Worm (Caenorhabditis elegans) whole organism, L1 larva: ENCODE data around the gene T09A5.5.

ENCODE experiments used
- C16A3.4 ChIP-seq: fragments of 150-350 bp; optimal IDR thresholded peaks from 2 replicates; lab custom pipeline; 2014; ENCODE audit warnings: missing biosample characterization, missing genetic modification characterization
- aha-1 ChIP-seq: fragments of 150-350 bp; optimal IDR thresholded peaks from 2 replicates; lab custom pipeline; 2014; ENCODE audit warnings: missing biosample characterization, missing genetic modification characterization
- aly-2 ChIP-seq: fragments of 150-350 bp; optimal IDR thresholded peaks from 2 replicates; lab custom pipeline; 2014; ENCODE audit warnings: missing biosample characterization, missing genetic modification characterization
- ama-1 ChIP-seq: fragments of 150-350 bp; optimal IDR thresholded peaks from 2 replicates; lab custom pipeline; 2014
- ceh-90 ChIP-seq: sonication (generic microtip); optimal IDR thresholded peaks from 2 replicates; lab custom pipeline; 2016; ENCODE audit warnings: missing genetic modification characterization, missing compliant biosample characterization
- ces-1 ChIP-seq: fragments of 150-350 bp; optimal IDR thresholded peaks from 2 replicates; lab custom pipeline; 2014; ENCODE audit warnings: missing biosample characterization, missing genetic modification reagents, missing genetic modification characterization
- efl-1 ChIP-seq, 4 experiments: fragments of 150-350 bp; optimal IDR thresholded peaks in 3 of 4; peaks in 1 of 4; 1 replicate in 1 of 4; 2 replicates in 3 of 4; lab custom pipeline; 2014; ENCODE audit warnings: missing biosample characterization in 2 of 4, missing genetic modification characterization in 2 of 4, missing genetic modification reagents in 2 of 4
- efl-3 ChIP-seq: fragments of 200-800 bp; sonication (Bioruptor generic); optimal IDR thresholded peaks from 2 replicates; lab custom pipeline; 2018; ENCODE audit warnings: mild to moderate bottlenecking, missing genetic modification characterization, missing compliant biosample characterization
- egl-13 ChIP-seq: sonication (generic microtip); optimal IDR thresholded peaks from 2 replicates; lab custom pipeline; 2016; ENCODE audit warnings: missing genotype, missing genetic modification reagents, missing genetic modification characterization, missing compliant biosample characterization
- egl-27 ChIP-seq, 2 experiments: fragments of 150-350 bp in 1 of 2; sonication (generic microtip); optimal IDR thresholded peaks; 3 replicates each; lab custom pipeline; 2017 to 2018; ENCODE audit warnings: missing biosample characterization in 2 of 2, missing genetic modification characterization in 2 of 2, missing genetic modification reagents in 2 of 2
- elt-2 ChIP-seq: sonication (generic microtip); optimal IDR thresholded peaks from 2 replicates; lab custom pipeline; 2016; ENCODE audit warnings: missing genetic modification characterization, mild to moderate bottlenecking, inconsistent platforms, missing compliant biosample characterization, missing genetic modification reagents
- elt-3 ChIP-seq, 6 experiments: fragments of 150-350 bp in 1 of 6; sonication (generic microtip); optimal IDR thresholded peaks; 2 replicates each; lab custom pipeline; 2017 to 2018; ENCODE audit warnings: missing biosample characterization in 6 of 6, missing genetic modification characterization in 6 of 6, inconsistent platforms in 1 of 6
- ets-5 ChIP-seq: fragments of 200-800 bp; sonication (Bioruptor generic); IDR thresholded peaks from 2 replicates; pipeline ENCODE4 v1.3.6; 2022; ENCODE audit warnings: missing genetic modification characterization, missing compliant biosample characterization
- fkh-10 ChIP-seq: sonication (generic microtip); optimal IDR thresholded peaks from 2 replicates; lab custom pipeline; 2017; ENCODE audit warnings: missing biosample characterization, missing genetic modification reagents, missing genetic modification characterization
- fkh-4 ChIP-seq: sonication (generic microtip); optimal IDR thresholded peaks from 2 replicates; lab custom pipeline; 2016; ENCODE audit warnings: missing compliant biosample characterization, missing genetic modification characterization, borderline replicate concordance
- hlh-17 ChIP-seq: fragments of 200-800 bp; sonication (Bioruptor generic); optimal IDR thresholded peaks from 2 replicates; lab custom pipeline; 2018; ENCODE audit warnings: missing genetic modification characterization, mild to moderate bottlenecking, missing compliant biosample characterization, moderate library complexity, borderline replicate concordance
- hpl-2 ChIP-seq: fragments of 150-350 bp; optimal IDR thresholded peaks from 2 replicates; lab custom pipeline; 2014; ENCODE audit warnings: missing biosample characterization, missing genetic modification reagents, missing genetic modification characterization
- irx-1 ChIP-seq: sonication (generic microtip); optimal IDR thresholded peaks from 2 replicates; lab custom pipeline; 2016; ENCODE audit warnings: missing genetic modification characterization, missing compliant biosample characterization
- isw-1 ChIP-seq: fragments of 200-800 bp; sonication (Bioruptor generic); IDR thresholded peaks from 2 replicates; pipeline ENCODE4 v1.3.6; 2022; ENCODE audit warnings: missing genetic modification characterization, missing compliant biosample characterization
- lin-15B ChIP-seq: fragments of 150-350 bp; sonication (generic microtip); optimal IDR thresholded peaks from 3 replicates; lab custom pipeline; 2014; ENCODE audit warnings: missing biosample characterization, missing genetic modification characterization
- lin-35 ChIP-seq, 2 experiments: fragments of 150-350 bp; optimal IDR thresholded peaks; 2 replicates each; lab custom pipeline; 2014; ENCODE audit warnings: missing biosample characterization in 2 of 2, missing genetic modification characterization in 2 of 2, missing genetic modification reagents in 2 of 2
- lir-3 ChIP-seq: sonication (generic microtip); optimal IDR thresholded peaks from 2 replicates; lab custom pipeline; 2016; ENCODE audit warnings: mild to moderate bottlenecking, missing genetic modification characterization, moderate library complexity, missing compliant biosample characterization; ENCODE audit not compliant: poor library complexity
- mab-9 ChIP-seq: fragments of 200-800 bp; sonication (Bioruptor generic); IDR thresholded peaks from 2 replicates; pipeline ENCODE4 v1.3.6; 2022; ENCODE audit warnings: missing genetic modification reagents, missing genetic modification characterization, missing compliant biosample characterization
- mdl-1 ChIP-seq, 2 experiments: fragments of 150-350 bp; optimal IDR thresholded peaks; 2 replicates each; lab custom pipeline; 2014 to 2017; ENCODE audit warnings: missing biosample characterization in 2 of 2, missing genetic modification characterization in 2 of 2, inconsistent platforms in 1 of 2
- mep-1 ChIP-seq: fragments of 150-350 bp; optimal IDR thresholded peaks from 2 replicates; lab custom pipeline; 2014; ENCODE audit warnings: missing biosample characterization, missing genetic modification characterization
- nhr-11 ChIP-seq: fragments of 150-350 bp; optimal IDR thresholded peaks from 2 replicates; lab custom pipeline; 2014; ENCODE audit warnings: missing biosample characterization, missing genetic modification characterization
- nhr-28 ChIP-seq: fragments of 150-350 bp; optimal IDR thresholded peaks from 2 replicates; lab custom pipeline; 2014; ENCODE audit warnings: missing biosample characterization, missing genetic modification characterization
- nhr-71 ChIP-seq: sonication (generic microtip); optimal IDR thresholded peaks from 2 replicates; lab custom pipeline; 2016; ENCODE audit warnings: mild to moderate bottlenecking, missing genetic modification characterization, moderate library complexity, missing compliant biosample characterization
- nhr-90 ChIP-seq: sonication (generic microtip); optimal IDR thresholded peaks from 2 replicates; lab custom pipeline; 2016; ENCODE audit warnings: mild to moderate bottlenecking, missing genetic modification characterization, missing compliant biosample characterization; ENCODE audit not compliant: poor library complexity
- pax-3 ChIP-seq: fragments of 200-800 bp; sonication (Bioruptor generic); optimal IDR thresholded peaks from 2 replicates; lab custom pipeline; 2018; ENCODE audit warnings: mild to moderate bottlenecking, missing genetic modification characterization, moderate library complexity, missing compliant biosample characterization
- rnt-1 ChIP-seq: sonication (generic microtip); optimal IDR thresholded peaks from 2 replicates; lab custom pipeline; 2016; ENCODE audit warnings: mild to moderate bottlenecking, missing genetic modification characterization, moderate library complexity, missing compliant biosample characterization
- snpc-4 ChIP-seq: fragments of 150-350 bp; optimal IDR thresholded peaks from 2 replicates; lab custom pipeline; 2014; ENCODE audit warnings: missing biosample characterization, missing genetic modification characterization
- sup-37 ChIP-seq: fragments of 200-800 bp; sonication (Bioruptor generic); optimal IDR thresholded peaks from 2 replicates; lab custom pipeline; 2018; ENCODE audit warnings: mild to moderate bottlenecking, missing genetic modification characterization, missing compliant biosample characterization
- unc-30 ChIP-seq: sonication (generic microtip); optimal IDR thresholded peaks from 2 replicates; lab custom pipeline; 2017; ENCODE audit warnings: missing biosample characterization, missing genetic modification characterization
- unc-86 ChIP-seq: sonication (generic microtip); optimal IDR thresholded peaks from 2 replicates; lab custom pipeline; 2016; ENCODE audit warnings: missing genetic modification characterization, missing compliant biosample characterization
- vab-15 ChIP-seq: sonication (generic microtip); optimal IDR thresholded peaks from 2 replicates; lab custom pipeline; 2017; ENCODE audit warnings: missing genotype, mild to moderate bottlenecking, missing genetic modification characterization, missing compliant biosample characterization
- xbp-1 ChIP-seq: sonication (generic microtip); optimal IDR thresholded peaks from 2 replicates; lab custom pipeline; 2016; ENCODE audit warnings: missing genetic modification characterization, missing compliant biosample characterization
- zag-1 ChIP-seq: fragments of 150-350 bp; optimal IDR thresholded peaks from 2 replicates; lab custom pipeline; 2014; ENCODE audit warnings: missing biosample characterization, missing genetic modification characterization
- zip-4 ChIP-seq: fragments of 200-800 bp; sonication (Bioruptor generic); optimal IDR thresholded peaks from 2 replicates; lab custom pipeline; 2018; ENCODE audit warnings: mild to moderate bottlenecking, missing genetic modification characterization, moderate library complexity, missing compliant biosample characterization
- ztf-11 ChIP-seq, 2 experiments: sonication (generic microtip); optimal IDR thresholded peaks; 2 replicates each; lab custom pipeline; 2016 to 2017; ENCODE audit warnings: missing genetic modification characterization in 2 of 2, missing biosample characterization in 1 of 2, missing compliant biosample characterization in 1 of 2

T09A5.5 gene

ce11 chrII:7812332-7812731, 41.2 kb downstream of the T09A5.5 start:
- TF ChIP-seq ama-1 (lab: Kevin White, UChicago) (peak; percentile 7), aly-2 (no peak)

ce11 chrII:7810869-7811543, 42.6 kb downstream of the T09A5.5 start, which contains the start of gene cki-1:
Gene cki-1, plus strand, starts transcription at chrII:7811240.
- TF ChIP-seq C16A3.4 (tag; lab: Kevin White, UChicago) = no peak
- no peak for TF ChIP-seq elt-2
- TF ChIP-seq ztf-11 (tag; optimal IDR thresholded peaks at IDR 0.05; lab: Kevin White, UChicago) = peak in 1 of 2 experiments; percentile 22
- no peak for TF ChIP-seq unc-86
- TF ChIP-seq zag-1 (tag; lab: Kevin White, UChicago) = no peak
- TF ChIP-seq nhr-90 = no peak
- TF ChIP-seq efl-3 (GFP tag; lab: Kevin White, UChicago) = no peak
- no peak for TF ChIP-seq mab-9 (GFP tag; lab: Robert Waterston, UW)
- peak; percentile 4 for TF ChIP-seq rnt-1
- TF ChIP-seq xbp-1 (tag; lab: Kevin White, UChicago) = no peak
- TF ChIP-seq ama-1 (lab: Kevin White, UChicago) = no peak
- no peak for TF ChIP-seq egl-27 (tag; optimal IDR thresholded peaks at IDR 0.05; lab: Kevin White, UChicago)
- no peak for TF ChIP-seq zip-4 (GFP tag; lab: Kevin White, UChicago)
- TF ChIP-seq ces-1 = no peak
- no peak for TF ChIP-seq mdl-1 (tag; optimal IDR thresholded peaks at IDR 0.05; lab: Kevin White, UChicago)
- TF ChIP-seq nhr-71 (tag; lab: Kevin White, UChicago) = no peak

- TF ChIP-seq nhr-28 = no peak
- no peak for TF ChIP-seq efl-1 (optimal IDR thresholded peaks at IDR 0.05; lab: Kevin White, UChicago)
- TF ChIP-seq efl-1 (GFP tag; optimal IDR thresholded peaks at IDR 0.05 in 1 of 2; lab: Kevin White, UChicago) = peak in 1 of 2 experiments; percentile 50
Measured at ce11 chrII:7810162-7810868, 43.3 kb downstream of the T09A5.5 start.

- TF ChIP-seq efl-1 (optimal IDR thresholded peaks at IDR 0.05; lab: Kevin White, UChicago) (no peak), efl-1 (GFP tag; optimal IDR thresholded peaks at IDR 0.05 in 1 of 2; lab: Kevin White, UChicago) (peak in 1 of 2 experiments; percentile 38), ztf-11 (tag; optimal IDR thresholded peaks at IDR 0.05; lab: Kevin White, UChicago) (no peak), hlh-17 (GFP tag; lab: Kevin White, UChicago) (no peak), fkh-10 (GFP tag; lab: Kevin White, UChicago) (no peak)
Measured at ce11 chrII:7809358-7809914, 44.1 kb downstream of the T09A5.5 start.

ce11 chrII:7808950-7809349, 44.6 kb downstream of the T09A5.5 start:
- TF ChIP-seq aly-2 (no peak), elt-3 (tag; optimal IDR thresholded peaks at IDR 0.05; lab: Kevin White, UChicago) (peak in 1 of 6 experiments; percentile 4), nhr-90 (peak; percentile 55), vab-15 (tag; lab: Kevin White, UChicago) (no peak), irx-1 (tag; lab: Kevin White, UChicago) (peak; percentile 13), unc-86 (no peak), sup-37 (GFP tag; lab: Kevin White, UChicago) (no peak), isw-1 (GFP tag; lab: Robert Waterston, UW) (no peak), snpc-4 (tag; lab: Kevin White, UChicago) (no peak), egl-13 (tag; lab: Kevin White, UChicago) (no peak), lir-3 (tag; lab: Kevin White, UChicago) (no peak), zip-4 (GFP tag; lab: Kevin White, UChicago) (no peak), lin-15B (tag; lab: Kevin White, UChicago) (no peak), aha-1 (no peak), nhr-11 (tag; lab: Kevin White, UChicago) (no peak), nhr-28 (no peak), hpl-2 (no peak), ets-5 (GFP tag; lab: Robert Waterston, UW) (no peak), ceh-90 (tag; lab: Kevin White, UChicago) (no peak), fkh-4 (tag; lab: Kevin White, UChicago) (no peak), lin-35 (GFP tag; optimal IDR thresholded peaks at IDR 0.05; lab: Kevin White, UChicago) (peak in 1 of 2 experiments; percentile 61), pax-3 (tag; lab: Kevin White, UChicago) (no peak), mep-1 (tag; lab: Kevin White, UChicago) (no peak), unc-30 (no peak), ama-1 (lab: Kevin White, UChicago) (no peak)
